Worm (Caenorhabditis elegans) whole organism, L1 larva: ENCODE results near the gene srx-48.

Experiments
- ceh-8 ChIP-seq: fragments of 200-800 bp; sonication (Bioruptor generic); optimal IDR thresholded peaks from 2 replicates; lab custom pipeline; 2018; ENCODE audit warnings: mild to moderate bottlenecking, missing genetic modification characterization, moderate library complexity, missing compliant biosample characterization
- mep-1 ChIP-seq: fragments of 150-350 bp; optimal IDR thresholded peaks from 2 replicates; lab custom pipeline; 2014; ENCODE audit warnings: missing biosample characterization, missing genetic modification characterization
- nhr-77 ChIP-seq: fragments of 150-350 bp; optimal IDR thresholded peaks from 2 replicates; lab custom pipeline; 2014; ENCODE audit warnings: missing biosample characterization, missing genetic modification characterization

DNA sequence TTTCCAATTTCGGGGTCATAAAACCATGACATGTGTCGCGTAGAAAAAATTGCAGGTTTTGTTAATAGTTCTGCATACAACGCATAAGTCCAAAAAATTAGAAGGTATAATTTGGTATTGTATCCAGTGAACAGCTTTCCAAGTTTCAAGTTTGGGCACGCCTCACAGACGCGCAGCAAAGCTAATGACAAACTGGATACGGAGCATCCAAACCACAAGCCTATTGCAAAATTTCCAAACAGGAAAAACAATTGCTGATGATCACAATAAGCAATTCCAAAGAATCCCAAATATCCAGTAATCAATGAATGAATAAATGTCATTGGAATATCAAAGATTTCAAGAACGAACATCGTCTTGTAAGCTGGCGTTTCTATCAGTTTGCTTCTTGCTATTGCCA, 10.0 kb upstream of the srx-48 start:
- TF ChIP-seq mep-1 = no peak
- no peak for TF ChIP-seq ceh-8 (GFP tag; lab: Kevin White, UChicago)
- TF ChIP-seq nhr-77 (tag; lab: Kevin White, UChicago) = no peak
